Worm (Caenorhabditis elegans): ENCODE data around the gene itm-2.

The itm-2 gene

DNA sequence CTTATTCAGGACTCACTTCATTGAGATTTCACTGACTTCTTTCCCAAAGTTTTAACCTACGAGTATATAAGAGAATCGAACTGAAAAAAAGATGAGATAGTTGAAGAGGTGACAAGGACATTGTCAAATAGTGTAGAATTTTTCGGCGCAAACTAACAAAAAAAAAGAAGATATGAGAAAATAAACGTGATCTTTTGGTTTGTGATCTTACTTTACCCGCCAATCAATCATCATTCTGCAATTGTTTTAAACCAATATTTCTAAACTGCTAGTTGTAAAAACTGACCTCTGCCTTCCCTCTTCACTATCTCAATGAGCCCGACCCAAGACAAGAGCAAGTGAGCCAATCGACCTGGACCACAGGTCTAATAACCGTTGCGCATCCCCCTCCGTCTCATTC, 21.2 kb downstream of the itm-2 start:
- TF ChIP-seq nhr-20 (tag; optimal IDR thresholded peaks at IDR 0.05) (peak; percentile 46), nhr-71 (tag; optimal IDR thresholded peaks at IDR 0.05) (peak; percentile 3), nhr-19 (GFP tag; conservative IDR thresholded peaks at IDR 0.05) (0 out of 2 replicates have a peak, but pooled peaks have one; percentile 3), lin-14 (GFP tag; optimal IDR thresholded peaks at IDR 0.05) (peak; percentile 26), sptf-1 (tag; optimal IDR thresholded peaks at IDR 0.05) (no peak), tbx-2 (tag; optimal IDR thresholded peaks at IDR 0.05) (peak; percentile 1), nhr-90 (tag; optimal IDR thresholded peaks at IDR 0.05; ENCODE audit: poor library complexity) (peak; percentile 9), unc-62 (GFP tag; optimal IDR thresholded peaks at IDR 0.05) (no peak), nhr-85 (tag) (peak; percentile 85)

- TF ChIP-seq Y116A8C.19 (tag; optimal IDR thresholded peaks at IDR 0.05; ENCODE audit: borderline replicate concordance): no peak
- no peak for TF ChIP-seq ceh-82 (tag; optimal IDR thresholded peaks at IDR 0.05)
- no peak for TF ChIP-seq unc-130 (tag; optimal IDR thresholded peaks at IDR 0.05)
- peak; percentile 61 for TF ChIP-seq nhr-90 (tag; optimal IDR thresholded peaks at IDR 0.05; ENCODE audit: poor library complexity)
- TF ChIP-seq ceh-8 (GFP tag; optimal IDR thresholded peaks at IDR 0.05): no peak
- no peak for TF ChIP-seq efl-3 (GFP tag; optimal IDR thresholded peaks at IDR 0.05)
- TF ChIP-seq snu-23 (GFP tag; optimal IDR thresholded peaks at IDR 0.05): peak; percentile 47
- no peak for TF ChIP-seq nhr-77 (tag; optimal IDR thresholded peaks at IDR 0.05)
- TF ChIP-seq fos-1 (tag; optimal IDR thresholded peaks at IDR 0.05): no peak
- no peak for TF ChIP-seq aha-1 (tag; optimal IDR thresholded peaks at IDR 0.05)
- TF ChIP-seq zip-4 (GFP tag; optimal IDR thresholded peaks at IDR 0.05): no peak
- TF ChIP-seq nhr-47 (tag; optimal IDR thresholded peaks at IDR 0.05): peak; percentile 12
- no peak for TF ChIP-seq sptf-1 (tag; optimal IDR thresholded peaks at IDR 0.05)
- no peak for TF ChIP-seq nhr-237 (tag; optimal IDR thresholded peaks at IDR 0.05)
- TF ChIP-seq snpc-4 (tag; optimal IDR thresholded peaks at IDR 0.05): no peak
- no peak for TF ChIP-seq C04F5.9 (tag; optimal IDR thresholded peaks at IDR 0.05)
- no peak for TF ChIP-seq nhr-11 (tag; optimal IDR thresholded peaks at IDR 0.05)
- peak; percentile 63 to 99 (median 94) for TF ChIP-seq elt-3 (tag; optimal IDR thresholded peaks at IDR 0.05)
- TF ChIP-seq nhr-71 (tag; optimal IDR thresholded peaks at IDR 0.05): peak; percentile 71
- TF ChIP-seq elt-2 (tag; optimal IDR thresholded peaks at IDR 0.05): peak; percentile 87
- no peak for TF ChIP-seq unc-98 (GFP tag; IDR thresholded peaks at IDR 0.05)
- no peak for TF ChIP-seq hpl-2 (GFP tag; optimal IDR thresholded peaks at IDR 0.05)
- TF ChIP-seq nhr-84 (tag; optimal IDR thresholded peaks at IDR 0.05): no peak
- no peak for TF ChIP-seq skn-1 (tag; optimal IDR thresholded peaks at IDR 0.05)
- no peak for TF ChIP-seq fkh-10 (GFP tag; optimal IDR thresholded peaks at IDR 0.05)
- no peak for TF ChIP-seq ceh-63 (GFP tag; optimal IDR thresholded peaks at IDR 0.05)
- no peak for TF ChIP-seq pqm-1 (tag; optimal IDR thresholded peaks at IDR 0.05)
- TF ChIP-seq lin-14 (GFP tag; optimal IDR thresholded peaks at IDR 0.05): peak; percentile 75
- TF ChIP-seq zag-1 (tag; optimal IDR thresholded peaks at IDR 0.05): no peak
- no peak for TF ChIP-seq xbp-1 (tag; optimal IDR thresholded peaks at IDR 0.05)
- no peak for TF ChIP-seq isw-1 (GFP tag; IDR thresholded peaks at IDR 0.05)
- no peak for TF ChIP-seq C16A3.4 (tag; optimal IDR thresholded peaks at IDR 0.05)
- TF ChIP-seq swsn-7 (tag; optimal IDR thresholded peaks at IDR 0.05): no peak
- no peak for TF ChIP-seq unc-30 (tag; optimal IDR thresholded peaks at IDR 0.05)
- TF ChIP-seq efl-1 (optimal IDR thresholded peaks at IDR 0.05): no peak
- TF ChIP-seq efl-1 (GFP tag; optimal IDR thresholded peaks at IDR 0.05 in 1 of 2): no peak
- no peak for TF ChIP-seq dsc-1 (tag; optimal IDR thresholded peaks at IDR 0.05)
- no peak for TF ChIP-seq mab-9 (GFP tag; IDR thresholded peaks at IDR 0.05)
- TF ChIP-seq mep-1 (tag; optimal IDR thresholded peaks at IDR 0.05): no peak
- TF ChIP-seq hlh-17 (GFP tag; optimal IDR thresholded peaks at IDR 0.05; ENCODE audit: borderline replicate concordance): no peak
- no peak for TF ChIP-seq tlp-1 (tag; optimal IDR thresholded peaks at IDR 0.05)
- TF ChIP-seq F16B12.6 (tag; optimal IDR thresholded peaks at IDR 0.05): no peak
- TF ChIP-seq nhr-28 (tag; optimal IDR thresholded peaks at IDR 0.05): no peak
- no peak for TF ChIP-seq ama-1 (optimal IDR thresholded peaks at IDR 0.05)
- TF ChIP-seq lin-15B (tag; optimal IDR thresholded peaks at IDR 0.05): no peak
- TF ChIP-seq jun-1 (tag; optimal IDR thresholded peaks at IDR 0.05): no peak
- no peak for TF ChIP-seq mef-2 (tag; optimal IDR thresholded peaks at IDR 0.05)
- no peak for TF ChIP-seq rnt-1 (tag; optimal IDR thresholded peaks at IDR 0.05)
These were observed 22.3 kb downstream of the itm-2 start for ce11 chrX:5467308-5467707.
